Fruit fly (Drosophila melanogaster) whole organism, embryonic: Measurements from ENCODE around the gene CG34338.

Experiments
- Abd-B ChIP-seq: fragments of 200-800 bp; sonication (Bioruptor generic); optimal IDR thresholded peaks from 2 replicates; lab custom pipeline; 2018; ENCODE audit warnings: missing biosample characterization, mild to moderate bottlenecking, missing genetic modification characterization, moderate library complexity
- Atf6 ChIP-seq: fragments of 200-800 bp; sonication (Bioruptor generic); IDR thresholded peaks from 2 replicates; pipeline ENCODE4 v1.3.6; 2022; ENCODE audit warnings: missing biosample characterization, missing genetic modification characterization
- CG10321 ChIP-seq: fragments of 200-800 bp; sonication (Bioruptor generic); IDR thresholded peaks from 2 replicates; pipeline ENCODE4 v1.3.6; 2022; ENCODE audit warnings: missing biosample characterization, missing genetic modification characterization
- CG11560 ChIP-seq: fragments of 200-800 bp; sonication (Bioruptor generic); IDR thresholded peaks from 3 replicates; pipeline ENCODE4 v1.3.6; 2022; ENCODE audit warnings: missing biosample characterization, missing genetic modification characterization
- CG12391 ChIP-seq: fragments of 200-800 bp; sonication (Bioruptor generic); optimal IDR thresholded peaks from 3 replicates; lab custom pipeline; 2018; ENCODE audit warnings: missing biosample characterization, mild to moderate bottlenecking, missing genetic modification characterization, moderate library complexity
- CG13296 ChIP-seq: fragments of 200-800 bp; sonication (Bioruptor generic); optimal IDR thresholded peaks from 3 replicates; lab custom pipeline; 2018; ENCODE audit warnings: missing biosample characterization, mild to moderate bottlenecking, missing genetic modification characterization
- CG14050 ChIP-seq: fragments of 200-800 bp; sonication (Bioruptor generic); IDR thresholded peaks from 3 replicates; pipeline ENCODE4 v1.3.6; 2022; ENCODE audit warnings: missing biosample characterization, missing genetic modification characterization
- CG1602 ChIP-seq: fragments of 200-800 bp; sonication (Bioruptor generic); optimal IDR thresholded peaks from 3 replicates; lab custom pipeline; 2016; ENCODE audit warnings: missing biosample characterization, missing genetic modification characterization
- CG16779 ChIP-seq: fragments of 200-800 bp; sonication (Bioruptor generic); IDR thresholded peaks from 2 replicates; pipeline ENCODE4 v1.3.6; 2022; ENCODE audit warnings: missing biosample characterization, missing genetic modification characterization
- CG16815 ChIP-seq: fragments of 200-800 bp; sonication (Bioruptor generic); optimal IDR thresholded peaks from 3 replicates; lab custom pipeline; 2017; ENCODE audit warnings: missing biosample characterization, mild to moderate bottlenecking, missing genetic modification characterization
- CG17385 ChIP-seq: fragments of 200-800 bp; sonication (Bioruptor generic); optimal IDR thresholded peaks from 3 replicates; lab custom pipeline; 2018; ENCODE audit warnings: missing biosample characterization, mild to moderate bottlenecking, missing genetic modification characterization
- CG17912 ChIP-seq: fragments of 200-800 bp; sonication (Bioruptor generic); optimal IDR thresholded peaks from 2 replicates; lab custom pipeline; 2018; ENCODE audit warnings: missing biosample characterization, mild to moderate bottlenecking, missing genetic modification characterization
- CG18764 ChIP-seq: fragments of 200-800 bp; sonication (Bioruptor generic); optimal IDR thresholded peaks from 3 replicates; lab custom pipeline; 2016; ENCODE audit warnings: missing biosample characterization, missing genetic modification characterization
- CG30403 ChIP-seq: fragments of 200-800 bp; sonication (Bioruptor generic); optimal IDR thresholded peaks from 3 replicates; lab custom pipeline; 2016; ENCODE audit warnings: missing biosample characterization, missing genetic modification characterization
- CG32767 ChIP-seq: fragments of 200-800 bp; sonication (Bioruptor generic); IDR thresholded peaks from 2 replicates; pipeline ENCODE4 v1.3.6; 2022; ENCODE audit warnings: missing biosample characterization, missing genetic modification characterization
- CG33557 ChIP-seq: fragments of 200-800 bp; sonication (Bioruptor generic); optimal IDR thresholded peaks from 2 replicates; lab custom pipeline; 2019; ENCODE audit warnings: missing biosample characterization, mild to moderate bottlenecking, missing genetic modification characterization, moderate library complexity
- CG34376 ChIP-seq: fragments of 200-800 bp; sonication (Bioruptor generic); optimal IDR thresholded peaks from 2 replicates; lab custom pipeline; 2018; ENCODE audit warnings: missing biosample characterization, mild to moderate bottlenecking, missing genetic modification characterization
- CG3847 ChIP-seq: fragments of 200-800 bp; sonication (Bioruptor generic); IDR thresholded peaks from 2 replicates; pipeline ENCODE4 v1.3.6; 2022; ENCODE audit warnings: missing biosample characterization, missing genetic modification characterization
- CG4328 ChIP-seq: fragments of 200-800 bp; sonication (Bioruptor generic); optimal IDR thresholded peaks from 3 replicates; lab custom pipeline; 2017; ENCODE audit warnings: missing biosample characterization, missing genetic modification reagents, missing genetic modification characterization
- CG4730 ChIP-seq: fragments of 200-800 bp; sonication (Bioruptor generic); IDR thresholded peaks from 2 replicates; pipeline ENCODE4 v1.3.6; 2022; ENCODE audit warnings: missing biosample characterization, missing genetic modification characterization
- CG5953 ChIP-seq: fragments of 200-800 bp; sonication (Bioruptor generic); IDR thresholded peaks from 2 replicates; pipeline ENCODE4 v1.3.6; 2022; ENCODE audit warnings: missing biosample characterization, missing genetic modification characterization
- CG6654 ChIP-seq: fragments of 200-800 bp; sonication (Bioruptor generic); optimal IDR thresholded peaks from 2 replicates; lab custom pipeline; 2017; ENCODE audit warnings: missing biosample characterization, mild to moderate bottlenecking, missing genetic modification characterization
- CG7556 ChIP-seq: fragments of 200-800 bp; sonication (Bioruptor generic); optimal IDR thresholded peaks from 2 replicates; lab custom pipeline; 2017; ENCODE audit warnings: missing biosample characterization, mild to moderate bottlenecking, missing genetic modification characterization
- CrebB ChIP-seq: fragments of 200-800 bp; sonication (Bioruptor generic); optimal IDR thresholded peaks from 3 replicates; lab custom pipeline; 2018; ENCODE audit warnings: missing biosample characterization, mild to moderate bottlenecking, missing genetic modification characterization
- ERR ChIP-seq: fragments of 200-800 bp; sonication (Bioruptor generic); optimal IDR thresholded peaks from 2 replicates; lab custom pipeline; 2016; ENCODE audit warnings: missing biosample characterization, missing genetic modification characterization
- Ets97D ChIP-seq: fragments of 200-800 bp; sonication (Bioruptor generic); optimal IDR thresholded peaks from 3 replicates; lab custom pipeline; 2016; ENCODE audit warnings: missing biosample characterization, missing genetic modification characterization
- HLH4C ChIP-seq: fragments of 200-800 bp; sonication (Bioruptor generic); IDR thresholded peaks from 3 replicates; pipeline ENCODE4 v1.3.6; 2022; ENCODE audit warnings: missing biosample characterization, missing genetic modification characterization; ENCODE audit not compliant: partially characterized antibody
- Mad ChIP-seq: fragments of 200-800 bp; sonication (Bioruptor generic); optimal IDR thresholded peaks from 2 replicates; lab custom pipeline; 2016; ENCODE audit warnings: missing biosample characterization, missing genetic modification characterization
- NC2α ChIP-seq: fragments of 200-800 bp; sonication (Bioruptor generic); optimal IDR thresholded peaks from 2 replicates; lab custom pipeline; 2016; ENCODE audit warnings: missing biosample characterization, missing genetic modification characterization
- Nf-YA ChIP-seq: fragments of 200-800 bp; sonication (Bioruptor generic); IDR thresholded peaks from 2 replicates; pipeline ENCODE4 v1.3.6; 2022; ENCODE audit warnings: missing biosample characterization, missing genetic modification characterization
- NfI ChIP-seq: fragments of 200-800 bp; sonication (Bioruptor generic); optimal IDR thresholded peaks from 3 replicates; lab custom pipeline; 2018; ENCODE audit warnings: missing biosample characterization, mild to moderate bottlenecking, missing genetic modification characterization, moderate library complexity
- Optix ChIP-seq: fragments of 200-800 bp; sonication (Bioruptor generic); IDR thresholded peaks from 3 replicates; pipeline ENCODE4 v1.3.6; 2022; ENCODE audit warnings: missing biosample characterization, missing genetic modification characterization
- Spps ChIP-seq: fragments of 200-800 bp; sonication (Bioruptor generic); optimal IDR thresholded peaks from 2 replicates; lab custom pipeline; 2018; ENCODE audit warnings: missing biosample characterization, mild to moderate bottlenecking, missing genetic modification characterization
- TFAM ChIP-seq: fragments of 200-800 bp; sonication (Bioruptor generic); optimal IDR thresholded peaks from 2 replicates; lab custom pipeline; 2017; ENCODE audit warnings: missing biosample characterization, missing genetic modification characterization, inconsistent platforms
- Taf1 ChIP-seq: fragments of 200-800 bp; sonication (Bioruptor generic); IDR thresholded peaks from 2 replicates; pipeline ENCODE4 v1.3.6; 2022; ENCODE audit warnings: missing biosample characterization, missing genetic modification characterization
- Xrp1 ChIP-seq: fragments of 200-800 bp; sonication (Bioruptor generic); IDR thresholded peaks from 2 replicates; pipeline ENCODE4 v1.3.6; 2022; ENCODE audit warnings: missing biosample characterization, missing genetic modification characterization
- croc ChIP-seq: fragments of 200-800 bp; sonication (Bioruptor generic); conservative IDR thresholded peaks from 3 replicates; pipeline ENCODE4 v1.3.6; 2022; ENCODE audit warnings: missing biosample characterization, missing genetic modification characterization
- dan ChIP-seq: fragments of 200-800 bp; sonication (Bioruptor generic); IDR thresholded peaks from 2 replicates; pipeline ENCODE4 v1.3.6; 2022; ENCODE audit warnings: missing biosample characterization, missing genetic modification characterization
- dmrt99B ChIP-seq: fragments of 200-800 bp; sonication (Bioruptor generic); optimal IDR thresholded peaks from 2 replicates; lab custom pipeline; 2018; ENCODE audit warnings: missing biosample characterization, mild to moderate bottlenecking, missing genetic modification characterization, moderate library complexity
- gem ChIP-seq: fragments of 200-800 bp; sonication (Bioruptor generic); optimal IDR thresholded peaks from 2 replicates; lab custom pipeline; 2019; ENCODE audit warnings: missing biosample characterization, mild to moderate bottlenecking, missing genetic modification characterization, moderate library complexity
- h ChIP-seq: fragments of >200 bp; optimal IDR thresholded peaks from 2 replicates; lab custom pipeline; 2017
- hbn ChIP-seq: fragments of 200-800 bp; sonication (Bioruptor generic); IDR thresholded peaks from 2 replicates; pipeline ENCODE4 v1.3.6; 2022; ENCODE audit warnings: missing biosample characterization, missing genetic modification characterization; ENCODE audit not compliant: partially characterized antibody
- pb ChIP-seq: fragments of 200-800 bp; sonication (Bioruptor generic); optimal IDR thresholded peaks from 3 replicates; lab custom pipeline; 2016; ENCODE audit warnings: missing biosample characterization, missing genetic modification characterization
- pita ChIP-seq: fragments of 200-800 bp; sonication (Bioruptor generic); optimal IDR thresholded peaks from 2 replicates; lab custom pipeline; 2017; ENCODE audit warnings: missing biosample characterization, mild to moderate bottlenecking, missing genetic modification characterization
- pzg ChIP-seq: fragments of 200-800 bp; sonication (Bioruptor generic); optimal IDR thresholded peaks from 3 replicates; lab custom pipeline; 2018; ENCODE audit warnings: missing biosample characterization, mild to moderate bottlenecking, missing genetic modification characterization, moderate library complexity
- ro ChIP-seq: fragments of 200-800 bp; sonication (Bioruptor generic); IDR thresholded peaks from 2 replicates; pipeline ENCODE4 v1.3.6; 2022; ENCODE audit warnings: missing biosample characterization, missing genetic modification characterization
- sens ChIP-seq: fragments of 200-800 bp; sonication (Bioruptor generic); peaks from one replicate; lab custom pipeline; 2016; ENCODE audit warnings: missing biosample characterization, missing genetic modification characterization
- sisA ChIP-seq: fragments of 200-800 bp; sonication (Bioruptor generic); IDR thresholded peaks from 2 replicates; pipeline ENCODE4 v1.3.6; 2022; ENCODE audit warnings: missing biosample characterization, missing genetic modification characterization
- unc-4 ChIP-seq: fragments of 200-800 bp; sonication (Bioruptor generic); IDR thresholded peaks from 2 replicates; pipeline ENCODE4 v1.3.6; 2022; ENCODE audit warnings: missing biosample characterization, missing genetic modification characterization; ENCODE audit not compliant: partially characterized antibody
- wor ChIP-seq: fragments of 200-800 bp; sonication (Bioruptor generic); IDR thresholded peaks from 2 replicates; pipeline ENCODE4 v1.3.6; 2022; ENCODE audit warnings: missing biosample characterization, missing genetic modification characterization

Gene CG34338

dm6 chrX:7728251-7729164 lies 40.0 kb upstream of the CG34338 start, which contains the start of the genes NELF-B and CG12155 (continued):
- no peak for TF ChIP-seq CG11560 (tag; lab: Robert Waterston, UW)
- no peak for TF ChIP-seq Taf1 (GFP tag; lab: Robert Waterston, UW)
- no peak for TF ChIP-seq CG14050 (GFP tag; lab: Robert Waterston, UW)
- peak; percentile 31; the same call in 1 of the 2 replicates for TF ChIP-seq hbn (GFP tag; lab: Robert Waterston, UW)
- no peak for TF ChIP-seq pb (GFP tag; lab: Kevin White, UChicago)
- TF ChIP-seq CG32767 (GFP tag; lab: Robert Waterston, UW), result no peak
- TF ChIP-seq CG7556, result peak; percentile 64
- TF ChIP-seq CG16815, result peak; percentile 31
- TF ChIP-seq dmrt99B, result no peak
- TF ChIP-seq NfI (GFP tag; lab: Kevin White, UChicago), result peak; percentile 11
- TF ChIP-seq CG16779, result no peak
- no peak for TF ChIP-seq Mad (GFP tag; lab: Kevin White, UChicago)
- TF ChIP-seq CG5953 (GFP tag; lab: Robert Waterston, UW), result no peak
- no peak for TF ChIP-seq CG6654 (GFP tag; lab: Kevin White, UChicago)
- TF ChIP-seq CrebB (tag; lab: Kevin White, UChicago), result no peak
- peak; percentile 70 for TF ChIP-seq Abd-B
- TF ChIP-seq h, result no peak
- TF ChIP-seq pzg (GFP tag; lab: Kevin White, UChicago), result peak; percentile 33
- no peak for TF ChIP-seq CG34376 (GFP tag; lab: Kevin White, UChicago)
- TF ChIP-seq Optix, result no peak
- 0 out of 3 replicates have a peak, but pooled peaks have one; percentile 51 for TF ChIP-seq HLH4C (GFP tag; lab: Robert Waterston, UW)
- TF ChIP-seq CG4730 (GFP tag; lab: Robert Waterston, UW), result no peak
- no peak for TF ChIP-seq CG13296 (GFP tag; lab: Kevin White, UChicago)
- TF ChIP-seq wor (GFP tag; lab: Robert Waterston, UW), result no peak
- no peak for TF ChIP-seq NC2α (GFP tag; lab: Kevin White, UChicago)
- no peak for TF ChIP-seq Nf-YA (GFP tag; lab: Robert Waterston, UW)
- no peak for TF ChIP-seq ERR
- peak; percentile 9; the same call in 1 of the 2 replicates for TF ChIP-seq Xrp1 (GFP tag; lab: Robert Waterston, UW)
- peak; percentile 59 for TF ChIP-seq CG12391
- peak; percentile 10; the same call in 1 of the 2 replicates for TF ChIP-seq sisA
- TF ChIP-seq CG1602 (GFP tag; lab: Kevin White, UChicago), result peak; percentile 51
- no peak for TF ChIP-seq CG10321 (GFP tag; lab: Robert Waterston, UW)
- TF ChIP-seq CG33557 (GFP tag; lab: Kevin White, UChicago), result peak; percentile 30
- TF ChIP-seq unc-4 (GFP tag; lab: Robert Waterston, UW), result peak; percentile 48; the same call in 1 of the 2 replicates
- no peak for TF ChIP-seq croc (GFP tag; lab: Robert Waterston, UW)
- TF ChIP-seq Atf6 (GFP tag; lab: Robert Waterston, UW), result no peak
- no peak for TF ChIP-seq CG17912 (GFP tag; lab: Kevin White, UChicago)
- no peak for TF ChIP-seq dan
- no peak for TF ChIP-seq pita (GFP tag; lab: Kevin White, UChicago)
- no peak for TF ChIP-seq ro (GFP tag; lab: Robert Waterston, UW)
- TF ChIP-seq Ets97D (GFP tag; lab: Kevin White, UChicago), result no peak
- TF ChIP-seq CG4328 (GFP tag; lab: Kevin White, UChicago), result peak; percentile 17
- TF ChIP-seq TFAM (GFP tag; lab: Kevin White, UChicago), result no peak
- TF ChIP-seq sens (GFP tag; lab: Kevin White, UChicago), result no peak
- no peak for TF ChIP-seq CG17385 (GFP tag; lab: Kevin White, UChicago)
- TF ChIP-seq CG18764 (GFP tag; lab: Kevin White, UChicago), result peak; percentile 31
- no peak for TF ChIP-seq gem
- no peak for TF ChIP-seq Spps (tag; lab: Kevin White, UChicago)
- peak; percentile 77 for TF ChIP-seq CG30403 (GFP tag; lab: Kevin White, UChicago)
- 0 out of 2 replicates have a peak, but pooled peaks have one; percentile 18 for TF ChIP-seq CG3847
